Worm (Caenorhabditis elegans) whole organism, midembryonic: Measurements from ENCODE around the gene C34E11.4.

ENCODE experiments used
- T22C8.4 ChIP-seq: fragments of 200-800 bp; sonication (Bioruptor generic); IDR thresholded peaks from 2 replicates; pipeline ENCODE4 v1.3.6; 2022; ENCODE audit warnings: missing genetic modification characterization, missing compliant biosample characterization
- flt-1 ChIP-seq: fragments of 200-800 bp; sonication (Bioruptor generic); IDR thresholded peaks from 2 replicates; pipeline ENCODE4 v1.3.6; 2022; ENCODE audit warnings: missing genetic modification characterization, missing compliant biosample characterization
- med-1 ChIP-seq: sonication (generic microtip); optimal IDR thresholded peaks from 2 replicates; lab custom pipeline; 2017; ENCODE audit warnings: missing genetic modification characterization, mild to moderate bottlenecking, missing compliant biosample characterization, antibody characterized with exemption, missing genetic modification reagents; ENCODE audit not compliant: insufficient read depth
- ref-1 ChIP-seq: fragments of 200-800 bp; sonication (Bioruptor generic); conservative IDR thresholded peaks from 2 replicates; pipeline ENCODE4 v1.3.6; 2022; ENCODE audit warnings: missing genetic modification reagents, missing genetic modification characterization, missing compliant biosample characterization
- tab-1 ChIP-seq: fragments of 200-800 bp; sonication (Bioruptor generic); IDR thresholded peaks from 2 replicates; pipeline ENCODE4 v1.3.6; 2022; ENCODE audit warnings: missing genetic modification characterization, missing compliant biosample characterization
- ztf-23 ChIP-seq: fragments of 200-800 bp; sonication (Bioruptor generic); IDR thresholded peaks from 2 replicates; pipeline ENCODE4 v1.3.6; 2022; ENCODE audit warnings: missing genetic modification reagents, missing genetic modification characterization, missing compliant biosample characterization

ce11 chrX:11806175-11806853 lies 2.3 kb downstream of the C34E11.4 start:
- no peak for TF ChIP-seq tab-1 (GFP tag; lab: Robert Waterston, UW)
- no peak for TF ChIP-seq flt-1
- no peak for TF ChIP-seq ref-1 (GFP tag; lab: Robert Waterston, UW)
- no peak for TF ChIP-seq ztf-23 (GFP tag; lab: Robert Waterston, UW)
- no peak for TF ChIP-seq med-1
- no peak for TF ChIP-seq T22C8.4 (GFP tag; lab: Robert Waterston, UW)
